Worm (Caenorhabditis elegans): ENCODE results near the gene acs-10.

acs-10 gene

ce11 chrV:14127834-14128233 is 18.5 kb upstream of the acs-10 start:
- TF ChIP-seq dox-1 (GFP tag; IDR thresholded peaks at IDR 0.05), result peak; percentile 37; the same call in 1 of the 2 replicates
- TF ChIP-seq Y79H2A.3 (GFP tag; conservative IDR thresholded peaks at IDR 0.05), result no peak
- TF ChIP-seq hmg-1.2 (GFP tag; IDR thresholded peaks at IDR 0.05), result peak; percentile 31; the same call in 1 of the 2 replicates
- TF ChIP-seq nhr-80 (tag; optimal IDR thresholded peaks at IDR 0.05), result peak; percentile 72

- TF ChIP-seq nhr-120 (GFP tag; IDR thresholded peaks at IDR 0.05) (no peak), hmg-1.2 (GFP tag; IDR thresholded peaks at IDR 0.05) (no peak), ceh-79 (tag; optimal IDR thresholded peaks at IDR 0.05) (no peak), tlf-1 (GFP tag; optimal IDR thresholded peaks at IDR 0.05) (no peak), him-1 (tag; optimal IDR thresholded peaks at IDR 0.05) (no peak), ets-4 (GFP tag; optimal IDR thresholded peaks at IDR 0.05) (no peak), Y67H2A.10 (GFP tag; conservative IDR thresholded peaks at IDR 0.05) (no peak), ceh-27 (GFP tag; optimal IDR thresholded peaks at IDR 0.05) (no peak), dpl-1 (GFP tag; optimal IDR thresholded peaks at IDR 0.05) (no peak), sdz-38 (tag; optimal IDR thresholded peaks at IDR 0.05) (no peak), lag-1 (GFP tag; IDR thresholded peaks at IDR 0.05) (no peak), madf-6 (GFP tag; IDR thresholded peaks at IDR 0.05) (no peak), ceh-91 (GFP tag; IDR thresholded peaks at IDR 0.05) (no peak), lin-54 (GFP tag; optimal IDR thresholded peaks at IDR 0.05) (no peak), egl-44 (GFP tag; IDR thresholded peaks at IDR 0.05) (no peak), F22D6.2 (tag; optimal IDR thresholded peaks at IDR 0.05) (no peak), nhr-179 (tag; optimal IDR thresholded peaks at IDR 0.05) (no peak), lin-26 (GFP tag; IDR thresholded peaks at IDR 0.05) (no peak)
These were observed 17.4 kb upstream of the acs-10 start for ce11 chrV:14128858-14129257.

DNA sequence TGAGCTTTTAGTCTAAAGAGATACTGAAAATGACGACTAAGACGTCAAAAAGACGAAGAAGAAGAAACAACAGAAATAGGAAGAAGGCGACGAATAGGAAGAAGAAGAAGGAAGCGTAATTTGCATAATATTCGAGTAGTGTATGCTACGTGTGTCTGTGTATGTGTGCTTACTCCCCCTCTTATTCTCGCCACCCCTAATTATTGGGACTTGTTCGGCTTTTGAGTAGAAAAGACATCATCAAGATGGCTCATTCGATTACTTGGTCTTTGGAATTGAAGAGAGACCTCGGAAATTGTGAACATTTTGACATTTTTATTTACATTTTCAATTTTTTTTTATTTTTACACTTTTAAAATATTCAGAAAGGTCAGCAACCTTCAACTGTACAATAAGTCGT is 16.1 kb upstream of the acs-10 start:
- no peak for TF ChIP-seq madf-3 (GFP tag; IDR thresholded peaks at IDR 0.05)
- TF ChIP-seq mes-4 (tag; optimal IDR thresholded peaks at IDR 0.05), result no peak
- no peak for TF ChIP-seq bed-1 (GFP tag; IDR thresholded peaks at IDR 0.05)
- no peak for TF ChIP-seq egl-18 (GFP tag; IDR thresholded peaks at IDR 0.05)
- TF ChIP-seq attf-3 (GFP tag; conservative IDR thresholded peaks at IDR 0.05), result no peak
- TF ChIP-seq efl-1 (GFP tag; optimal IDR thresholded peaks at IDR 0.05), result no peak
- TF ChIP-seq lag-1 (GFP tag; IDR thresholded peaks at IDR 0.05), result no peak
- no peak for TF ChIP-seq B0019.2 (GFP tag; conservative IDR thresholded peaks at IDR 0.05)

ce11 chrV:14133002-14133763 is 13.1 kb upstream of the acs-10 start:
- TF ChIP-seq lin-26 (GFP tag; IDR thresholded peaks at IDR 0.05) (no peak), sdz-38 (tag; optimal IDR thresholded peaks at IDR 0.05) (no peak), efl-1 (GFP tag; optimal IDR thresholded peaks at IDR 0.05) (no peak), madf-10 (tag; optimal IDR thresholded peaks at IDR 0.05) (no peak), F39B2.1 (GFP tag; IDR thresholded peaks at IDR 0.05) (no peak), ceh-27 (GFP tag; optimal IDR thresholded peaks at IDR 0.05) (no peak), F37B4.10 (GFP tag; IDR thresholded peaks at IDR 0.05) (no peak), nfya-2 (GFP tag; IDR thresholded peaks at IDR 0.05) (no peak), hmg-1.2 (GFP tag; IDR thresholded peaks at IDR 0.05) (0 out of 2 replicates have a peak, but pooled peaks have one; percentile 17), dpl-1 (GFP tag; optimal IDR thresholded peaks at IDR 0.05) (peak; percentile 4), zim-3 (tag; optimal IDR thresholded peaks at IDR 0.05) (no peak), akir-1 (GFP tag; optimal IDR thresholded peaks at IDR 0.05) (no peak), F33H1.4 (GFP tag; IDR thresholded peaks at IDR 0.05) (no peak), nhr-179 (tag; optimal IDR thresholded peaks at IDR 0.05) (no peak), lsl-1 (GFP tag; optimal IDR thresholded peaks at IDR 0.05) (peak; percentile 17), sptf-2 (GFP tag; optimal IDR thresholded peaks at IDR 0.05) (no peak), F22D6.2 (tag; optimal IDR thresholded peaks at IDR 0.05) (no peak), lin-54 (GFP tag; optimal IDR thresholded peaks at IDR 0.05) (peak; percentile 65), bed-1 (GFP tag; IDR thresholded peaks at IDR 0.05) (no peak), B0035.1 (tag; optimal IDR thresholded peaks at IDR 0.05) (no peak), tlf-1 (GFP tag; optimal IDR thresholded peaks at IDR 0.05) (no peak)
